Worm (Caenorhabditis elegans) whole organism, young adult: ENCODE measurements around the gene chch-3.

Experiments
- F10E7.11 ChIP-seq: sonication (generic microtip); optimal IDR thresholded peaks from 2 replicates; lab custom pipeline; 2017; ENCODE audit warnings: mild to moderate bottlenecking, missing genetic modification characterization, moderate library complexity, missing compliant biosample characterization
- athp-1 ChIP-seq: sonication (generic microtip); optimal IDR thresholded peaks from 2 replicates; lab custom pipeline; 2017; ENCODE audit warnings: mild to moderate bottlenecking, missing genetic modification characterization, missing compliant biosample characterization
- bed-1 ChIP-seq: fragments of 200-800 bp; sonication (Bioruptor generic); IDR thresholded peaks from 2 replicates; pipeline ENCODE4 v1.3.6; 2022; ENCODE audit warnings: missing genetic modification reagents, missing genetic modification characterization, missing compliant biosample characterization
- snpc-4 ChIP-seq, 5 experiments: fragments of 150-350 bp in 1 of 5; sonication (generic microtip) in 4 of 5; optimal IDR thresholded peaks; 2 replicates each; lab custom pipeline; 2014 to 2018; ENCODE audit warnings: missing genetic modification characterization in 5 of 5, missing biosample characterization in 3 of 5, antibody characterized with exemption in 2 of 5, mild to moderate bottlenecking in 2 of 5, missing compliant biosample characterization in 2 of 5, missing genotype in 2 of 5, moderate library complexity in 2 of 5, missing genetic modification reagents in 1 of 5

DNA sequence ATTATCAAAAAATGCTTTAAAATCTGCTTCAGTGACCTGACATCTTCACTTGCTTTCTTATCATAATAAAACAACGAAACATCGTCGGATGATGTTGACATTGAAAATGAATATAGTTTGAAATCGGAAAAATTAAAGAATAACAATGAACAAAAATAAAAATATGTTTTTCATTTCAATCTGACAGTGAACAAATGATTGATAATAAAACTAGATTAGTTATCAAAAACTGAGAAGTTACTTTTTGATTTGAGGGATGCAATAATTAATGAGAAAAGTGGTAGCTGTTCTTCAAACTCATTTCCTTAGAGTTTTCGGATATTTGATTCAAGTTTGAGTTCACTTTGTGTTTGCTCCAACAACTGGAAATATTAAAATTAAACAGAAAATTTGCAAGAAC is 26.7 kb downstream of the chch-3 start, which contains the start of gene chil-15:
- TF ChIP-seq F10E7.11 (tag; lab: Kevin White, UChicago) (no peak), snpc-4 (GFP tag; optimal IDR thresholded peaks at IDR 0.05; lab: Kevin White, UChicago) (no peak), snpc-4 (tag; optimal IDR thresholded peaks at IDR 0.05; lab: Kevin White, UChicago) (no peak), bed-1 (GFP tag; lab: Robert Waterston, UW) (no peak), athp-1 (tag; lab: Kevin White, UChicago) (no peak)
